Fruit fly (Drosophila melanogaster) whole organism, embryonic: Measurements from ENCODE around the gene pix.
A peak's percentile ranks its signal among the peaks of the same experiment; 100 is the strongest.

Source experiments
- B-H1 ChIP-seq: fragments of 200-800 bp; sonication (Bioruptor generic); IDR thresholded peaks from 3 replicates; pipeline ENCODE4 v1.3.6; 2022; ENCODE audit warnings: missing biosample characterization, missing genetic modification characterization
- CG10209 ChIP-seq: fragments of 200-800 bp; sonication (Bioruptor generic); optimal IDR thresholded peaks from 3 replicates; lab custom pipeline; 2017; ENCODE audit warnings: missing biosample characterization, mild to moderate bottlenecking, missing genetic modification characterization, missing genetic modification reagents
- CG10979 ChIP-seq: fragments of 200-800 bp; sonication (Bioruptor generic); optimal IDR thresholded peaks from 2 replicates; lab custom pipeline; 2018; ENCODE audit warnings: missing biosample characterization, mild to moderate bottlenecking, missing genetic modification characterization, moderate library complexity
- CG11456 ChIP-seq: fragments of 200-800 bp; sonication (Bioruptor generic); IDR thresholded peaks from 3 replicates; pipeline ENCODE4 v1.3.6; 2022; ENCODE audit warnings: missing biosample characterization, missing genetic modification characterization
- CG11723 ChIP-seq: fragments of 200-800 bp; sonication (Bioruptor generic); optimal IDR thresholded peaks from 2 replicates; lab custom pipeline; 2017; ENCODE audit warnings: missing biosample characterization, mild to moderate bottlenecking, missing genetic modification characterization
- CG12104 ChIP-seq: fragments of 200-800 bp; sonication (Bioruptor generic); optimal IDR thresholded peaks from 3 replicates; lab custom pipeline; 2016; ENCODE audit warnings: missing biosample characterization, missing genetic modification characterization
- CG12219 ChIP-seq: fragments of 200-800 bp; sonication (Bioruptor generic); optimal IDR thresholded peaks from 3 replicates; lab custom pipeline; 2018; ENCODE audit warnings: missing biosample characterization, mild to moderate bottlenecking, missing genetic modification characterization
- CG12942 ChIP-seq: fragments of 200-800 bp; sonication (Bioruptor generic); optimal IDR thresholded peaks from 3 replicates; lab custom pipeline; 2016; ENCODE audit warnings: missing biosample characterization, missing genetic modification characterization
- CG13123 ChIP-seq: fragments of 200-800 bp; sonication (Bioruptor generic); optimal IDR thresholded peaks from 2 replicates; lab custom pipeline; 2016; ENCODE audit warnings: missing biosample characterization, missing genetic modification characterization
- CG15696 ChIP-seq: fragments of 200-800 bp; sonication (Bioruptor generic); optimal IDR thresholded peaks from 2 replicates; lab custom pipeline; 2019; ENCODE audit warnings: missing biosample characterization, mild to moderate bottlenecking, missing genetic modification characterization, moderate library complexity
- CG31224 ChIP-seq: fragments of 200-800 bp; sonication (Bioruptor generic); IDR thresholded peaks from 2 replicates; pipeline ENCODE4 v1.3.6; 2022; ENCODE audit warnings: missing biosample characterization, missing genetic modification characterization
- CG31388 ChIP-seq: fragments of 200-800 bp; sonication (Bioruptor generic); optimal IDR thresholded peaks from 2 replicates; lab custom pipeline; 2016; ENCODE audit warnings: missing biosample characterization, missing genetic modification characterization
- CG31441 ChIP-seq: fragments of 200-800 bp; sonication (Bioruptor generic); IDR thresholded peaks from 2 replicates; pipeline ENCODE4 v1.3.6; 2022; ENCODE audit warnings: missing biosample characterization, missing genetic modification characterization
- CG4617 ChIP-seq: fragments of 200-800 bp; sonication (Bioruptor generic); optimal IDR thresholded peaks from 3 replicates; lab custom pipeline; 2016; ENCODE audit warnings: missing biosample characterization, missing genetic modification characterization, borderline replicate concordance
- CG4707 ChIP-seq: fragments of 200-800 bp; sonication (Bioruptor generic); optimal IDR thresholded peaks from 2 replicates; lab custom pipeline; 2018; ENCODE audit warnings: missing biosample characterization, mild to moderate bottlenecking, missing genetic modification characterization, moderate library complexity
- CG4820 ChIP-seq: fragments of 200-800 bp; sonication (Bioruptor generic); optimal IDR thresholded peaks from 3 replicates; lab custom pipeline; 2016; ENCODE audit warnings: missing biosample characterization, missing genetic modification characterization
- CG4854 ChIP-seq: fragments of 200-800 bp; sonication (Bioruptor generic); optimal IDR thresholded peaks from 2 replicates; lab custom pipeline; 2016; ENCODE audit warnings: missing biosample characterization, missing genetic modification characterization, inconsistent platforms
- CG5245 ChIP-seq: fragments of 200-800 bp; sonication (Bioruptor generic); optimal IDR thresholded peaks from 3 replicates; lab custom pipeline; 2016; ENCODE audit warnings: missing biosample characterization, missing genetic modification characterization
- CG6175 ChIP-seq: fragments of 200-800 bp; sonication (Bioruptor generic); IDR thresholded peaks from 3 replicates; pipeline ENCODE4 v1.3.6; 2022; ENCODE audit warnings: missing biosample characterization, missing genetic modification characterization
- CG9797 ChIP-seq: fragments of 200-800 bp; sonication (Bioruptor generic); optimal IDR thresholded peaks from 3 replicates; lab custom pipeline; 2018; ENCODE audit warnings: missing biosample characterization, mild to moderate bottlenecking, missing genetic modification characterization
- CG9876 ChIP-seq: fragments of 200-800 bp; sonication (Bioruptor generic); optimal IDR thresholded peaks from 2 replicates; lab custom pipeline; 2016; ENCODE audit warnings: missing biosample characterization, missing genetic modification characterization
- CrebB ChIP-seq: fragments of 200-800 bp; sonication (Bioruptor generic); optimal IDR thresholded peaks from 3 replicates; lab custom pipeline; 2018; ENCODE audit warnings: missing biosample characterization, mild to moderate bottlenecking, missing genetic modification characterization
- Dip3 ChIP-seq: fragments of 200-800 bp; sonication (Bioruptor generic); optimal IDR thresholded peaks from 3 replicates; lab custom pipeline; 2016; ENCODE audit warnings: missing biosample characterization, missing genetic modification characterization
- Drgx ChIP-seq: fragments of 200-800 bp; sonication (Bioruptor generic); IDR thresholded peaks from 2 replicates; pipeline ENCODE4 v1.3.6; 2022; ENCODE audit warnings: missing biosample characterization, missing genetic modification characterization
- E2f2 ChIP-seq: fragments of 200-800 bp; sonication (Bioruptor generic); IDR thresholded peaks from 2 replicates; pipeline ENCODE4 v1.3.6; 2022; ENCODE audit warnings: missing biosample characterization, missing genetic modification characterization
- Fer1 ChIP-seq: fragments of 200-800 bp; sonication (Bioruptor generic); optimal IDR thresholded peaks from 2 replicates; lab custom pipeline; 2017; ENCODE audit warnings: missing biosample characterization, mild to moderate bottlenecking, missing genetic modification characterization
- HHEX ChIP-seq: fragments of 200-800 bp; sonication (Bioruptor generic); optimal IDR thresholded peaks from 3 replicates; lab custom pipeline; 2017; ENCODE audit warnings: missing biosample characterization, mild to moderate bottlenecking, missing genetic modification characterization, missing genetic modification reagents
- HLH3B ChIP-seq: fragments of 200-800 bp; sonication (Bioruptor generic); IDR thresholded peaks from 2 replicates; pipeline ENCODE4 v1.3.6; 2022; ENCODE audit warnings: missing biosample characterization, missing genetic modification characterization
- HmgD ChIP-seq: fragments of 200-800 bp; sonication (Bioruptor generic); optimal IDR thresholded peaks from 3 replicates; lab custom pipeline; 2016; ENCODE audit warnings: missing biosample characterization, missing genetic modification characterization
- Hr51 ChIP-seq, 2 experiments: fragments of 200-800 bp; sonication (Bioruptor generic); optimal IDR thresholded peaks; 2 replicates in 1 of 2; 3 replicates in 1 of 2; lab custom pipeline; 2016 to 2018; ENCODE audit warnings: missing biosample characterization in 2 of 2, missing genetic modification characterization in 2 of 2, mild to moderate bottlenecking in 1 of 2, moderate library complexity in 1 of 2
- MBD-R2 ChIP-seq: fragments of 200-800 bp; sonication (Bioruptor generic); IDR thresholded peaks from 2 replicates; pipeline ENCODE4 v1.3.6; 2022; ENCODE audit warnings: missing biosample characterization, missing genetic modification characterization
- Nf-YB ChIP-seq: fragments of 200-800 bp; sonication (Bioruptor generic); optimal IDR thresholded peaks from 3 replicates; lab custom pipeline; 2019; ENCODE audit warnings: missing biosample characterization, mild to moderate bottlenecking, missing genetic modification characterization, moderate library complexity
- Oaz ChIP-seq: fragments of 200-800 bp; sonication (Bioruptor generic); IDR thresholded peaks from 2 replicates; pipeline ENCODE4 v1.3.6; 2022; ENCODE audit warnings: missing biosample characterization, missing genetic modification characterization
- TFAM ChIP-seq: fragments of 200-800 bp; sonication (Bioruptor generic); optimal IDR thresholded peaks from 2 replicates; lab custom pipeline; 2017; ENCODE audit warnings: missing biosample characterization, missing genetic modification characterization, inconsistent platforms
- Xbp1 ChIP-seq: fragments of 200-800 bp; sonication (Bioruptor generic); optimal IDR thresholded peaks from 3 replicates; lab custom pipeline; 2016; ENCODE audit warnings: missing biosample characterization, mild to moderate bottlenecking, missing genetic modification characterization
- YL-1 ChIP-seq: fragments of 200-800 bp; sonication (Bioruptor generic); optimal IDR thresholded peaks from 3 replicates; lab custom pipeline; 2017; ENCODE audit warnings: missing biosample characterization, mild to moderate bottlenecking, missing genetic modification characterization
- cad ChIP-seq: fragments of >200 bp; optimal IDR thresholded peaks from 2 replicates; lab custom pipeline; 2017; ENCODE audit warnings: missing biosample characterization, missing genetic modification characterization
- croc ChIP-seq: fragments of 200-800 bp; sonication (Bioruptor generic); conservative IDR thresholded peaks from 3 replicates; pipeline ENCODE4 v1.3.6; 2022; ENCODE audit warnings: missing biosample characterization, missing genetic modification characterization
- crol ChIP-seq: fragments of 200-800 bp; sonication (Bioruptor generic); IDR thresholded peaks from 2 replicates; pipeline ENCODE4 v1.3.6; 2022; ENCODE audit warnings: missing biosample characterization, missing genetic modification characterization
- eve ChIP-seq, 2 experiments: fragments of >200 bp; optimal IDR thresholded peaks; 2 replicates each; lab custom pipeline; 2017; ENCODE audit warnings: missing biosample characterization in 2 of 2, missing genetic modification characterization in 2 of 2
- grn ChIP-seq: fragments of 200-800 bp; sonication (Bioruptor generic); optimal IDR thresholded peaks from 3 replicates; lab custom pipeline; 2017; ENCODE audit warnings: missing biosample characterization, missing genetic modification characterization
- her ChIP-seq: fragments of 200-800 bp; sonication (Bioruptor generic); optimal IDR thresholded peaks from 2 replicates; lab custom pipeline; 2016; ENCODE audit warnings: missing biosample characterization, missing genetic modification characterization
- ken ChIP-seq: fragments of 200-800 bp; sonication (Bioruptor generic); IDR thresholded peaks from 3 replicates; pipeline ENCODE4 v1.3.6; 2022; ENCODE audit warnings: missing biosample characterization, missing genetic modification characterization
- knrl ChIP-seq: fragments of 200-800 bp; sonication (Bioruptor generic); IDR thresholded peaks from 3 replicates; pipeline ENCODE4 v1.3.6; 2022; ENCODE audit warnings: missing biosample characterization, missing genetic modification characterization; ENCODE audit not compliant: partially characterized antibody
- lbe ChIP-seq: fragments of 200-800 bp; sonication (Bioruptor generic); optimal IDR thresholded peaks from 2 replicates; lab custom pipeline; 2016; ENCODE audit warnings: missing biosample characterization, mild to moderate bottlenecking, missing genetic modification characterization
- mirr ChIP-seq: fragments of 200-800 bp; sonication (Bioruptor generic); optimal IDR thresholded peaks from 3 replicates; lab custom pipeline; 2018; ENCODE audit warnings: missing biosample characterization, mild to moderate bottlenecking, missing genetic modification characterization
- oc ChIP-seq: fragments of 200-800 bp; sonication (Bioruptor generic); optimal IDR thresholded peaks from 2 replicates; lab custom pipeline; 2018; ENCODE audit warnings: missing biosample characterization, mild to moderate bottlenecking, missing genetic modification characterization, moderate library complexity
- pita ChIP-seq: fragments of 200-800 bp; sonication (Bioruptor generic); optimal IDR thresholded peaks from 2 replicates; lab custom pipeline; 2017; ENCODE audit warnings: missing biosample characterization, mild to moderate bottlenecking, missing genetic modification characterization
- repo ChIP-seq: fragments of 200-800 bp; sonication (Bioruptor generic); optimal IDR thresholded peaks from 2 replicates; lab custom pipeline; 2016; ENCODE audit warnings: missing biosample characterization, missing genetic modification characterization
- sd ChIP-seq: fragments of 200-800 bp; sonication (Bioruptor generic); optimal IDR thresholded peaks from 3 replicates; lab custom pipeline; 2018; ENCODE audit warnings: missing biosample characterization, mild to moderate bottlenecking, missing genetic modification characterization, moderate library complexity
- stc ChIP-seq: fragments of 200-800 bp; sonication (Bioruptor generic); IDR thresholded peaks from 2 replicates; pipeline ENCODE4 v1.3.6; 2022; ENCODE audit warnings: missing biosample characterization, missing genetic modification characterization
- zf30C ChIP-seq: fragments of 200-800 bp; sonication (Bioruptor generic); optimal IDR thresholded peaks from 3 replicates; lab custom pipeline; 2018; ENCODE audit warnings: missing biosample characterization, mild to moderate bottlenecking, missing genetic modification characterization

The pix gene

DNA sequence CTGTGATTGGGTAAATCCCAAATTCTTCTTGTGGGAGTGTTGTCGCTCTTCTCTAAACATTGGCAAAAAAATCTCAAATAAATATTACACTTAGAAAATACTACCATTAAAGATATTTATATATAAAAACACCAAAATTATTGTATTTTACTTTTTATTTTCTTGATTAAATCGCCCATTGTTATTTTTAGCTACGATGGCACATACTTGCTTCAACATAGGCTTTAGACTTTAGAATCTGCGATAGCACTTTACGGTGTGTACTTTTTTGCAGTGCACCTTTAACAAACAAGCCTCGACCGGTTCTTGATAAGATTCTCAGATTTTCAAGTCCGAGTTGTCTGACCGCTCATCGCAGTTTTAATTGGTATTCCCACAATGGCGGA is 19.9 kb downstream of the pix start, which contains the start of gene GNBP3 (continued):
- TF ChIP-seq CG12942 (GFP tag; lab: Kevin White, UChicago) (no peak), CrebB (tag; lab: Kevin White, UChicago) (peak; percentile 30), E2f2 (GFP tag; lab: Robert Waterston, UW) (0 out of 2 replicates have a peak, but pooled peaks have one; percentile 8), CG4820 (GFP tag; lab: Kevin White, UChicago) (peak; percentile 76), HHEX (peak; percentile 77), CG4707 (GFP tag; lab: Kevin White, UChicago) (no peak), lbe (GFP tag; lab: Kevin White, UChicago) (peak; percentile 96), her (GFP tag; lab: Kevin White, UChicago) (no peak), CG9876 (GFP tag; lab: Kevin White, UChicago) (no peak), eve (GFP tag; optimal IDR thresholded peaks at IDR 0.05; lab: Kevin White, UChicago) (no peak), mirr (GFP tag; lab: Kevin White, UChicago) (no peak), sd (tag; lab: Kevin White, UChicago) (no peak), oc (tag; lab: Kevin White, UChicago) (no peak), CG10209 (GFP tag; lab: Kevin White, UChicago) (peak; percentile 44), CG12104 (peak; percentile 22), pita (GFP tag; lab: Kevin White, UChicago) (no peak), stc (GFP tag; lab: Robert Waterston, UW) (peak; percentile 43; the same call in 1 of the 2 replicates), MBD-R2 (GFP tag; lab: Robert Waterston, UW) (peak; percentile 17; the same call in 1 of the 2 replicates), CG10979 (tag; lab: Kevin White, UChicago) (peak; percentile 55), TFAM (GFP tag; lab: Kevin White, UChicago) (no peak), grn (GFP tag; lab: Kevin White, UChicago) (no peak), crol (no peak), CG4617 (GFP tag; lab: Kevin White, UChicago) (no peak), knrl (GFP tag; lab: Robert Waterston, UW) (no peak), Dip3 (GFP tag; lab: Kevin White, UChicago) (no peak), CG31441 (GFP tag; lab: Robert Waterston, UW) (peak; percentile 71), Hr51 (GFP tag; optimal IDR thresholded peaks at IDR 0.05; lab: Kevin White, UChicago) (peak in 1 of 2 experiments; percentile 31), HmgD (no peak), CG15696 (tag; lab: Kevin White, UChicago) (peak; percentile 82), Fer1 (GFP tag; lab: Kevin White, UChicago) (peak; percentile 88), HLH3B (peak; percentile 65; the same call in 1 of the 2 replicates), CG31388 (GFP tag; lab: Kevin White, UChicago) (no peak), CG5245 (GFP tag; lab: Kevin White, UChicago) (peak; percentile 69), CG6175 (GFP tag; lab: Robert Waterston, UW) (no peak), CG4854 (GFP tag; lab: Kevin White, UChicago) (peak; percentile 67), CG12219 (GFP tag; lab: Kevin White, UChicago) (no peak), CG31224 (GFP tag; lab: Robert Waterston, UW) (peak; percentile 58), B-H1 (no peak; the same call in 2 of the 3 replicates), repo (GFP tag; lab: Kevin White, UChicago) (no peak), ken (GFP tag; lab: Robert Waterston, UW) (0 out of 3 replicates have a peak, but pooled peaks have one; percentile 15), zf30C (GFP tag; lab: Kevin White, UChicago) (peak; percentile 88), cad (GFP tag; lab: Kevin White, UChicago) (no peak), CG9797 (GFP tag; lab: Kevin White, UChicago) (peak; percentile 33), Nf-YB (peak; percentile 51), YL-1 (GFP tag; lab: Kevin White, UChicago) (no peak), Xbp1 (peak; percentile 42), Drgx (peak; percentile 74), CG11456 (GFP tag; lab: Robert Waterston, UW) (no peak), Oaz (no peak), CG13123 (GFP tag; lab: Kevin White, UChicago) (no peak), CG11723 (GFP tag; lab: Kevin White, UChicago) (no peak), croc (GFP tag; lab: Robert Waterston, UW) (peak; percentile 65)
